Worm (Caenorhabditis elegans): Measurements from ENCODE around the gene W01B6.5.

DNA sequence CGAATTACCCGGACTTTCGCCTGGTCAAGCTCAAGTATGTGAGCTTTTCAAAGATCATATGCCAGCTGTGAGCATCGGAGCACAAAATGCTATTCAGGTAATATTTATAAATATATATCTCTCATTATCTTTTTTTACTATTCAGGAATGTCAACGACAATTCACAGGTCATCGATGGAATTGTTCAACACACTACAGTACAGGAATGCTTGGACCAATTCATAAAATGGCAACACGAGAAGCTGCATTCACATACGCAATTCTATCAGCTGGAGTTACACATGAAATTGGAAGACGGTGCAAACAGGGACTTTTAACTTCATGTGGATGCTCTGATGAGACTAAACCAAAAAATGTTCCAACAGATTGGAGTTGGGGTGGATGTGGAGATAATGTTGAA, 7.7 kb upstream of the W01B6.5 start:
- TF ChIP-seq tab-1 (GFP tag; IDR thresholded peaks at IDR 0.05) = no peak
- TF ChIP-seq T22C8.4 (GFP tag; IDR thresholded peaks at IDR 0.05) = no peak
- TF ChIP-seq ztf-23 (GFP tag; IDR thresholded peaks at IDR 0.05) = no peak
- no peak for TF ChIP-seq cog-1 (tag; optimal IDR thresholded peaks at IDR 0.05)
- TF ChIP-seq ztf-29 (GFP tag; IDR thresholded peaks at IDR 0.05) = no peak
- TF ChIP-seq klf-2 (GFP tag; conservative IDR thresholded peaks at IDR 0.05) = no peak
- no peak for TF ChIP-seq flt-1 (GFP tag; IDR thresholded peaks at IDR 0.05)
- TF ChIP-seq med-1 (GFP tag; optimal IDR thresholded peaks at IDR 0.05; ENCODE audit: insufficient read depth) = no peak

Data from whole organism, midembryonic.